Worm (Caenorhabditis elegans): ENCODE results near the gene enpl-1.

ce11 chrIV:11148788-11149366, 29.8 kb downstream of the enpl-1 start:
- no peak for TF ChIP-seq ceh-82 (tag; optimal IDR thresholded peaks at IDR 0.05)
- peak; percentile 45 for TF ChIP-seq pqm-1 (tag; optimal IDR thresholded peaks at IDR 0.05)
- TF ChIP-seq ceh-16 (tag; optimal IDR thresholded peaks at IDR 0.05) = no peak
- TF ChIP-seq ZK546.5 (tag; optimal IDR thresholded peaks at IDR 0.05) = no peak
- no peak for TF ChIP-seq nhr-237 (tag; optimal IDR thresholded peaks at IDR 0.05)
- no peak for TF ChIP-seq fos-1 (tag; optimal IDR thresholded peaks at IDR 0.05)
- no peak for TF ChIP-seq unc-62 (GFP tag; optimal IDR thresholded peaks at IDR 0.05)
- no peak for TF ChIP-seq egl-27 (tag; optimal IDR thresholded peaks at IDR 0.05)
- no peak for TF ChIP-seq elt-3 (tag; optimal IDR thresholded peaks at IDR 0.05)
- TF ChIP-seq snpc-4 (tag; optimal IDR thresholded peaks at IDR 0.05) = no peak
- no peak for TF ChIP-seq nhr-77 (tag; optimal IDR thresholded peaks at IDR 0.05)
- no peak for TF ChIP-seq nhr-76 (tag; optimal IDR thresholded peaks at IDR 0.05)
- no peak for TF ChIP-seq aly-2 (tag; optimal IDR thresholded peaks at IDR 0.05)
- TF ChIP-seq ztf-4 (tag; optimal IDR thresholded peaks at IDR 0.05) = no peak
